Fruit fly (Drosophila melanogaster): ENCODE measurements around the gene NFAT.

The NFAT gene

DNA sequence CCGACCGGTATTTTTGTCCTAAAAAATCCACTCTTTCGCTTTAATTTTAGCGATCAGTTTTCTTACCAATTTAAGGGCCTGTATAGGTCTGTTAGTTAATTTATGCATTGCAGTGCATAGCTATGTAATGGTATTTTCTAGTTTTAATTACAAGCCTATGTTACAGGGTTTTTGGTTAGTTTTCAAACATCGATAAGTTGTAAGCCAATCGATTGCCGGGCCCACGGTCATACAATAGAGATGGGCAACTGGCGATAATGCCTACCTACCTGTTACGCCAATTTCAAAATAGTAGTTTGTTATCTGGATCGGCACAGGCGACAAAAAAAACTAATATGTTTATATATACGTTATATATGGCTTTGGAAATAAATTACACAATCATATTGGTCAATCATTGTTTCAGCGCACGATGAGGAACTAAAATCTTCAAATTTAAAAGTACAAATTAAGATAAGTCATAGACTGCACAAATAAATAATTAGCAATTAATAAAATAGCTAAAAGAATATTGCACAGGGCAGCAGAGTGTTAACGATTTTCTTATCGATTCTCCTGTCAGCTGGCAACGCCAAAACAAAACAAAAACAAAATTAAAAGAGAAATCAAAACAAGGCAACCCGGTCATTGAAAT is 8.0 kb upstream of the NFAT start, which contains the start of the genes tth and Tango2:
TSS of gene tth (minus strand) at position 170 of the 634 bp plus-strand sequence.
TSS of gene Tango2 (plus strand) at position 573 of the 634 bp plus-strand sequence.
- no peak for TF ChIP-seq psq (optimal IDR thresholded peaks at IDR 0.05)
- no peak for TF ChIP-seq pan (optimal IDR thresholded peaks at IDR 0.05)
- no peak for TF ChIP-seq usp (GFP tag; optimal IDR thresholded peaks at IDR 0.05)
- no peak for TF ChIP-seq Dll (optimal IDR thresholded peaks at IDR 0.05)
- no peak for TF ChIP-seq EcR (GFP tag; optimal IDR thresholded peaks at IDR 0.05)
- TF ChIP-seq CG8478 (optimal IDR thresholded peaks at IDR 0.05), result no peak

DNA sequence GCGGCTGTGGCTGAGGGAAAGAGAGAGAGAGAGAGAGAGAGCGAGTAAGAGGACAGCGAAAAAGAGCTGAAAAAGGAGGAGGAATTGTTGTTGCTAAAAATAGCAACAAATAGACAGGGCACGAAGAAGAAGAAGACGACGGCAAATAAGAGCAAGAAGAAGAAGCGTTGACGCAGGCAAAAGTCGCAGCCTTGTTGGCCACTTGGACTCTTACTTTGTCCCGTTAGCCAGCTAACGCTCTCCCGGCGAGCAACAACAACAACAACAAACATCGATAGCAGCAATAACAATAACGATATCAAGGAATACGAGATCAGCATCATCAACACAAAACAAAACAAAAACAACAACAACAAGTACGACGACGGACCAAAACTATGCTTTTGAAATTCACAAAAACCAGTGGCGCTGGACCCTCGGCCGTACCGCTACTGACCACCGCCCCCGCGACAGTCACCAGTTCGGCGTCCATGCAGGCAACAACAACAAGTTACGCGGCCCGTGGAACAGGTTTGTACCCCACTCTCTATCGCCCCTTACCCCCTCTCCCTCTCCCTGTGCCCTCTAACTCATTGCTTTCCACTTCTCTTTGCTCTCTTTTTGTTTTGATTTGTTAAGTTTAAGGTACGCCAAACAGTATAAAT is 657 bp downstream of the NFAT start:
- TF ChIP-seq EcR (GFP tag; optimal IDR thresholded peaks at IDR 0.05) (no peak), psq (optimal IDR thresholded peaks at IDR 0.05) (no peak), usp (GFP tag; optimal IDR thresholded peaks at IDR 0.05) (no peak), pan (optimal IDR thresholded peaks at IDR 0.05) (no peak), Dll (optimal IDR thresholded peaks at IDR 0.05) (no peak), CG8478 (optimal IDR thresholded peaks at IDR 0.05) (no peak)

DNA sequence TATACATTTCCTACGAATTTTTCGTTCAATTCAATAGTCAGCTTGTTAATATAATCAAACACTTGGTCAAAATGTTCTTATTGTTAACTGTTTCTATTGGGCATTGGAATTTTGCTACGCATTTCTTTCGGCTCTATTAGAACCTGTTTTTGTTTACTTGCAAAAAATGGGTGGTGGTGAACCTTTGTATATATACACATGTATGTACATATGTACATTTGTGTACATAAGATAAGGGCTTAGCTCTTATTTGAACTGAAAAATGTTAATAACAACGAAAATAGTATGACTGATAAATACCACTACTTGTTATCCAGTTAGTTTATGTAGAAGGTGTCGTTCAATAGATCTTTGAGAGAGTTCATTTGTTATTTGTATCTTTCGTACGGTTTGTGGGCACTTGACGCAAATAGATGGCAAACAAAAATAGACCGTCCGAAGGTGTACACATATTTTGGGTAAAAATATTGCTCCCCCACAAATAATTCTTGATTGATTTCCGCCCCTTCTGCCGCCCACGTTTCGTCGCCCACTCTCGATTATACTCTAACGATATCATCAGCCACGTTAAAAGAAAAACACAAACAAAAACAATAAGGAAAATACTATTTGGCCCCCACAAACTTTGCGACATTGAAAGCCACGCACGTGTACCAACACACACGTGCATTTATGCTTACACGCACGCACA is 1.5 kb downstream of the NFAT start:
- TF ChIP-seq pan (optimal IDR thresholded peaks at IDR 0.05) (no peak), psq (optimal IDR thresholded peaks at IDR 0.05) (no peak), EcR (GFP tag; optimal IDR thresholded peaks at IDR 0.05) (no peak), CG8478 (optimal IDR thresholded peaks at IDR 0.05) (no peak), usp (GFP tag; optimal IDR thresholded peaks at IDR 0.05) (no peak), Dll (optimal IDR thresholded peaks at IDR 0.05) (no peak)

DNA sequence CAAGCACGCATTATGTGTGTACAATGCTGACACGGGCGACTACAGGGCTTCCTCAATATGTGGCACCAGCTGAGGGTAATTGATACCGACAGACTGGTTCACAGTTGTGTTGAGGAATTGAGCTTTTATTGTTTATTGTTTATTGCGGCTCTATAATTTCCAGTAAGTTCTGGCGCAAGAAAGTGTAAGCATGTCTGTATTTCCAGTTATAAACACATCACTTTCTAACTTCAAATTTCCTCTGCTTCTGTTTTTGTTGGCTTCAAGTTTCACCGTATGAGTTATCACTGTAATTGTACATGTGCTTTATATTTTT is 2.0 kb downstream of the NFAT start:
- TF ChIP-seq CG8478 (optimal IDR thresholded peaks at IDR 0.05) (no peak), pan (optimal IDR thresholded peaks at IDR 0.05) (no peak)

DNA sequence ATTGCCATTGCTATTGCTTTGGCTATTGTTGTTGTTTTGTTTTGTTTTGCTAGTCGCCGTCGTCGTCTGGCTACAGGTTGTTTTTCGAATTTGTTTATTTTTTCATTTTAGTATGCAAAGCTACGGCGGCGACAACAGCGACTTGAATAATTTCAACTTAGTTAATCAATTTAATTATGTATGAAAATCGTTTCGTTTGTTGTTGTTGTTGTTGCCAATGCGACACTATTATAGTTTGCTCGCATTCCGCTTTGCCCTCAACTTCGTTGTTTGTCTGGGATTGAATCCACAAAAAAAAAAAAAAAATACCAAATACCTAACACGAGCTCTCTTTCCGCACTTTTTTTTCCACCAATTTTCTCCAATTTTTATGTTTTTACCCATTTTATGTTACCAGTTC is 3.3 kb downstream of the NFAT start:
- TF ChIP-seq EcR (GFP tag; optimal IDR thresholded peaks at IDR 0.05), result no peak
- no peak for TF ChIP-seq usp (GFP tag; optimal IDR thresholded peaks at IDR 0.05)
- no peak for TF ChIP-seq CG8478 (optimal IDR thresholded peaks at IDR 0.05)
- no peak for TF ChIP-seq pan (optimal IDR thresholded peaks at IDR 0.05)
- TF ChIP-seq psq (optimal IDR thresholded peaks at IDR 0.05), result no peak
- no peak for TF ChIP-seq Dll (optimal IDR thresholded peaks at IDR 0.05)

DNA sequence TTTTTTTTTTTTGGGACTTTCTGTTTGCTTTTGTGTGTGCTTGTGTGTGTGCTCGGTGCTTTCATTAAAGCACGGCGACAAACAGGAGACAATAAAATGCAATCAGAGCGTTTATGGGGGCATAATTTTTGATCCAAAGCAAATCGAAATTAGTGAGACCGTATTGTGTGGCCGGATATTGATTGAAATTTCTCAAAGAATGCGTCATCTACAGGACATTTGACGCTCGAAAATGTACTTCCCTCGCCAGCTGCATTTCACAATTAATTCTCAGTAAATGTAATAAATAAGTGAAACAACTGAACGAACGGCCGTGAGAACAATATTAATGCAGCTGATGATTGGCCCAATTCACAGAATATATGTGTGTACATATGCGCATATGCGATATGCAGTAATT is 4.9 kb downstream of the NFAT start:
- no peak for TF ChIP-seq pan (optimal IDR thresholded peaks at IDR 0.05)
- TF ChIP-seq usp (GFP tag; optimal IDR thresholded peaks at IDR 0.05), result no peak
- no peak for TF ChIP-seq CG8478 (optimal IDR thresholded peaks at IDR 0.05)
- TF ChIP-seq EcR (GFP tag; optimal IDR thresholded peaks at IDR 0.05), result no peak
- TF ChIP-seq Dll (optimal IDR thresholded peaks at IDR 0.05), result no peak
- TF ChIP-seq psq (optimal IDR thresholded peaks at IDR 0.05), result no peak

DNA sequence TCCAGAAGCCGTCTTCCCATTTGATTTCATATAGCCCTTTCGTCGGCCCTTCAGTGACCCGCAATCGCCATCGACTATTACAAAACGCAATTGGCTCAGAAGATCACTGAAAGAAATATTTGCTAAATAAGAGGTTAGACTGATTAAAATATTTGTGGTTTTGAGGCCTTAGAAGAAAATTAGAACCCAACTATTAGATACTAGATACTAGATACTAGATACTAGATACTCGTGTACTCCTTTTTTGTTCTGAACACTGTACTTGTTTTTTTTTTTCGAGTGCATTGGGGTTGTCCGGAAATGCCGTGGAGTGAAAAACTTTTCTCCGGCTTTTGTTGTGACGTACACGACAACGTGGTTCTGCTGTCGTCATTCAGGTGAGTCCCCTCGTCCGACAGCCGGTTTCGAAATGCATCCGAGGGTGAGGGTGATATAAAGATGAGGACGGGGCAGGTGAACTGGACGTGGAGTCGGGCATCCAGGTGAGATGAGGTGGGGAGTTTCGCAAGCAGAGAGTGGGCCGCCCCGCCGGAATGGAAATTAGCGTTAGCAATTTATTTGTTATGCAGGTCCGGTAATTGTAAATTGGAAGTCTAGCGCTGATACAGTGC is 5.8 kb downstream of the NFAT start:
- TF ChIP-seq pan (optimal IDR thresholded peaks at IDR 0.05) (no peak), CG8478 (optimal IDR thresholded peaks at IDR 0.05) (no peak), usp (GFP tag; optimal IDR thresholded peaks at IDR 0.05) (no peak), psq (optimal IDR thresholded peaks at IDR 0.05) (no peak), EcR (GFP tag; optimal IDR thresholded peaks at IDR 0.05) (no peak), Dll (optimal IDR thresholded peaks at IDR 0.05) (no peak)

DNA sequence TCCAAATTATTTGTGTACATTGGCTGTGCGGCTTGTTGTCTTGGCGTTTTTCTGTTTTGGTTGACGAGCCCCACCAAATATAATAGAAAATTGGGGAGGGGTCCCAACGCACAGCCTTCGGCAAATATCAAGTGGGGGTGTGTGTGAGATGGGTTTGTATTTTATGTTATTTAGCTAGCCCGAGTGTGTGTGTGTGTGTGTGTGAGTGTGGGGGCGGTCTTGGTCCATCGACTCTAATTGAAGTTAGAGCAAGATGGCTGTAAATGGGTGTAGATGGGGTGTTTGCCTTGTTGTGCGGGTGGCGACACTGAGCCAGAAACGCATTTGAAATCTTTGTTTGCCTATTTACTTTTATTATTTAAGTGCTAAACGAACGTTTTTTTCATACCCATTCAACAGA is 8.1 kb downstream of the NFAT start:
- no peak for TF ChIP-seq CG8478 (optimal IDR thresholded peaks at IDR 0.05)
- TF ChIP-seq Dll (optimal IDR thresholded peaks at IDR 0.05), result no peak
- TF ChIP-seq EcR (GFP tag; optimal IDR thresholded peaks at IDR 0.05), result no peak
- TF ChIP-seq pan (optimal IDR thresholded peaks at IDR 0.05), result no peak
- no peak for TF ChIP-seq usp (GFP tag; optimal IDR thresholded peaks at IDR 0.05)
- no peak for TF ChIP-seq psq (optimal IDR thresholded peaks at IDR 0.05)

DNA sequence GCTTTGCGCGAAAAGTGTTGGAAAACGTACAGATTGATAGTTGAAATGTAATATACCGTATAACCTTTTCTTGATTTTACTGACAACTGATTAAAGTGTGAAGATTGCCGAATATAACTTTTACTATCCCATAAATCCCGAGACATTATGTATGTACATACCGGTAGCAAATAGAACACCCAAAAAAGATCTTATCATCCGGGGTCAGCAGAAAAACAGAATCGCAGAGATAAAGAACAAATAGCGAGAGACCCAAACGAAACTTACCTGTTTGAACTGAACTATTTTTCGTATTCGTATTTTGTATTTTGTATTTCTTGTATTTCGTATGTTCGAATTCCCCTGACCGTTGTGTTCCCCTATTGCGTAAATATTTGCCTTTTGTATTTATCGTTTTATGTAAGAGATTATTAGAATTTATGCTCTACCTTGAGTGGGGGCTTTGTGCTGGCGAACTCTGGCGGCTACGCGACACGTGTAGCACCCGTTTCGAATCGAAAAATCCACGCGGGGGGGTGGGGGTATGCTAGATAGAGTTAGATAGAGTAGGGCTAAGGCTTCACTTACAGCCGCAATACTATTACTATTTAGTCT is 8.8 kb downstream of the NFAT start:
- TF ChIP-seq Dll (optimal IDR thresholded peaks at IDR 0.05) (no peak), usp (GFP tag; optimal IDR thresholded peaks at IDR 0.05) (no peak), EcR (GFP tag; optimal IDR thresholded peaks at IDR 0.05) (no peak)

DNA sequence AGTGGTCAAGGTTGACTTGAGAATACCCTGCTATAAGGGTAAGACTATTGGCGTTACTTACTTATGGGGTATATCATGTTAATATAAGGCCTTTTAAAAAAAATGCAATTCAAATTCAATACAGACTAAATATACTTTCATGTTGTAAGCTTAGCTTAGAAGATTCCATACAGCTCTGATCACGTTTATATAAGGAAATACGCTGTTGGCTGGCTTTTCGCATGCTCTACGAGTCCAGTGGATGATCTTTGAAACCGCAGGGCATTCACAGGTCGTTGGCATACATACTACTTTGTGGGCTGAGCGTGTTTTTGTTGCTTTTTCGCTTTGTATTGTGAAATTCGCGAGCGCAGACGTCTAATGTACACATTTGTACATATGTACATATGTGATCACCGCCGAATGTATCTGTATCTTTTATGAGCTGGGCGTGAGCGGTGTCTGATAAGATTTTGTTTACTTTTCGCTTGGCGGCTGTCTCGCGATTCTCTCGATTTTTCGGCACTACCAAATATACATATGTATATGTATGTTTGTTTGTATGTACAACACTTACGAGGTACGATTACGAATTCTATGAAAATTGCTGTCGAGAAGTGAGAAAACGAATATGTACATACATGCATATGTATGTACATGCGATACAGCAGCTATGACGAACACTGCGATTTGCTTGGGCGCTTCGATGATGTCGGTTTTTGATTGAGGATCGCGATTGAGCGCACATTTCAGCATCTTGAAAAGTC is 9.9 kb downstream of the NFAT start:
- no peak for TF ChIP-seq pan (optimal IDR thresholded peaks at IDR 0.05)
- no peak for TF ChIP-seq EcR (GFP tag; optimal IDR thresholded peaks at IDR 0.05)
- no peak for TF ChIP-seq Dll (optimal IDR thresholded peaks at IDR 0.05)
- TF ChIP-seq CG8478 (optimal IDR thresholded peaks at IDR 0.05), result no peak

DNA sequence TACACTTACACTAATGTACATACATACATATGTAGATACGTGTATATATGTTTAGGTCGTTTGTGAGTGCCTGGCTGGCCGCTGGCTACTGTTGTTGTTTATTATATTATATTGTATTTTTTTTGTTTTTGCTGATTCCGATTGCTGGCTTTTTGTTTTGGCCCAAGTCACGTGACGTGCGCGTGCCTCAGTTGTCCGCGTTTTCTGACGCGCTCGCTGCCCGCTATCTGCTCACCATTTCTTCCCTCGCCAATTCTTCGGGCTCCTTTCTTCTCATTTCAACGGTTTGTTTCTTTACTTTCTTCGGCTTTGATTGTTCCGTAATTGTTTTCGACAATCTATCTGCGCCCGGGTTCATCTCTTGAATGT is 10.4 kb downstream of the NFAT start:
- TF ChIP-seq psq (optimal IDR thresholded peaks at IDR 0.05) (no peak), EcR (GFP tag; optimal IDR thresholded peaks at IDR 0.05) (no peak), usp (GFP tag; optimal IDR thresholded peaks at IDR 0.05) (no peak), pan (optimal IDR thresholded peaks at IDR 0.05) (no peak), Dll (optimal IDR thresholded peaks at IDR 0.05) (no peak), CG8478 (optimal IDR thresholded peaks at IDR 0.05) (no peak)

Data from whole organism.